Worm (Caenorhabditis elegans) whole organism, early embryonic: ENCODE data around the gene F49C5.3.

Source experiments
- F13C5.2 ChIP-seq: sonication (generic microtip); optimal IDR thresholded peaks from 2 replicates; lab custom pipeline; 2017; ENCODE audit warnings: mild to moderate bottlenecking, missing genetic modification characterization, inconsistent platforms, missing compliant biosample characterization
- ama-1 ChIP-seq: fragments of 150-350 bp; optimal IDR thresholded peaks from 2 replicates; lab custom pipeline; 2014
- ceh-36 ChIP-seq: sonication (generic microtip); optimal IDR thresholded peaks from 2 replicates; lab custom pipeline; 2016; ENCODE audit warnings: missing genetic modification characterization, inconsistent platforms, missing compliant biosample characterization
- flt-1 ChIP-seq: fragments of 200-800 bp; sonication (Bioruptor generic); IDR thresholded peaks from 2 replicates; pipeline ENCODE4 v1.3.6; 2022; ENCODE audit warnings: missing genetic modification characterization, missing compliant biosample characterization
- hmbx-1 ChIP-seq: sonication (generic microtip); optimal IDR thresholded peaks from 2 replicates; lab custom pipeline; 2016; ENCODE audit warnings: mild to moderate bottlenecking, missing genetic modification characterization, missing compliant biosample characterization
- hmg-4 ChIP-seq: fragments of 200-800 bp; sonication (Bioruptor generic); optimal IDR thresholded peaks from 2 replicates; lab custom pipeline; 2018; ENCODE audit warnings: mild to moderate bottlenecking, missing genetic modification characterization, missing compliant biosample characterization
- pes-1 ChIP-seq: fragments of 200-800 bp; sonication (Bioruptor generic); IDR thresholded peaks from 2 replicates; pipeline ENCODE4 v1.3.6; 2022; ENCODE audit warnings: missing genetic modification reagents, missing genetic modification characterization, missing compliant biosample characterization
- scrt-1 ChIP-seq: fragments of 200-800 bp; sonication (Bioruptor generic); IDR thresholded peaks from 2 replicates; pipeline ENCODE4 v1.3.6; 2022; ENCODE audit warnings: missing genetic modification characterization, missing compliant biosample characterization
- sea-1 ChIP-seq: fragments of 200-800 bp; sonication (Bioruptor generic); conservative IDR thresholded peaks from 2 replicates; pipeline ENCODE4 v1.3.6; 2022; ENCODE audit warnings: missing genetic modification characterization, missing compliant biosample characterization
- tbx-37 ChIP-seq: fragments of 200-800 bp; sonication (Bioruptor generic); conservative IDR thresholded peaks from 2 replicates; pipeline ENCODE4 v1.3.6; 2022; ENCODE audit warnings: missing genetic modification reagents, missing genetic modification characterization, missing compliant biosample characterization

DNA sequence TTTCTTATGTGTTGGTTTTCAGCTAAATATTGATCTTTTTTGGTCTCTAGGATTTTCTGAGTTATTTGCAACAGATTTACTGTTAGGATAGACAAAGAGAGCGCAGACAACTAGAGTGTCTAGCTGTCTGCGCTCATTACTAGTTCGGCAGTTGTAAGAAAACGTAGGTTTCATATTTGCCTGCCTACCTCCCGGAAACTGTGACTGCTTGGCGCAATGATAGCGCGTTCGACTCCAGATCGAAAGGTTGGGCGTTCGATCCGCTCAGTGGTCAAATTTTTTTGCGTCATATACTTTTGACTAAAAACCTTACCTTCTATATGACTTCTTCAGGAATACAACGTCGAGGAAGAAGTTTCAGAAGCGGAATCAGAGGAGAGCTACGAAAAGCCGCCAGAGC is 3.1 kb downstream of the F49C5.3 start:
- no peak for TF ChIP-seq hmg-4 (GFP tag; lab: Kevin White, UChicago)
- no peak for TF ChIP-seq sea-1 (GFP tag; lab: Robert Waterston, UW)
- TF ChIP-seq ama-1, result no peak
- no peak for TF ChIP-seq pes-1 (GFP tag; lab: Robert Waterston, UW)
- no peak for TF ChIP-seq flt-1 (GFP tag; lab: Robert Waterston, UW)
- TF ChIP-seq ceh-36 (tag; lab: Kevin White, UChicago), result no peak
- no peak for TF ChIP-seq F13C5.2 (tag; lab: Kevin White, UChicago)
- TF ChIP-seq tbx-37, result no peak
- no peak for TF ChIP-seq hmbx-1 (tag; lab: Kevin White, UChicago)
- no peak for TF ChIP-seq scrt-1 (GFP tag; lab: Robert Waterston, UW)
